Worm (Caenorhabditis elegans) whole organism, L3 larva: ENCODE data around the gene ech-6.
A peak's percentile ranks its signal among the peaks of the same experiment; 100 is the strongest.

Experiments
- aly-2 ChIP-seq: fragments of 150-350 bp; optimal IDR thresholded peaks from 2 replicates; lab custom pipeline; 2014; ENCODE audit warnings: missing biosample characterization, missing genetic modification characterization
- ceh-28 ChIP-seq: fragments of 150-350 bp; optimal IDR thresholded peaks from 2 replicates; lab custom pipeline; 2014; ENCODE audit warnings: missing biosample characterization, missing genetic modification reagents, missing genetic modification characterization
- ceh-82 ChIP-seq: fragments of 150-350 bp; optimal IDR thresholded peaks from 2 replicates; lab custom pipeline; 2014; ENCODE audit warnings: missing biosample characterization, missing genetic modification characterization
- daf-12 ChIP-seq: fragments of 150-350 bp; optimal IDR thresholded peaks from 2 replicates; lab custom pipeline; 2014; ENCODE audit warnings: missing biosample characterization, missing genetic modification reagents, missing genetic modification characterization
- egl-5 ChIP-seq: fragments of 150-350 bp; optimal IDR thresholded peaks from 2 replicates; lab custom pipeline; 2017; ENCODE audit warnings: missing biosample characterization, missing genetic modification reagents, missing genetic modification characterization, inconsistent platforms
- elt-1 ChIP-seq: fragments of 150-350 bp; optimal IDR thresholded peaks from 2 replicates; lab custom pipeline; 2014; ENCODE audit warnings: missing biosample characterization, missing genetic modification characterization
- elt-2 ChIP-seq: sonication (generic microtip); optimal IDR thresholded peaks from 2 replicates; lab custom pipeline; 2016; ENCODE audit warnings: missing genetic modification reagents, mild to moderate bottlenecking, missing genetic modification characterization, missing compliant biosample characterization
- elt-3 ChIP-seq, 3 experiments: fragments of 150-350 bp in 1 of 3; sonication (generic microtip) in 2 of 3; optimal IDR thresholded peaks; 2 replicates in 2 of 3; 4 replicates in 1 of 3; lab custom pipeline; 2014 to 2017; ENCODE audit warnings: missing biosample characterization in 3 of 3, missing genetic modification characterization in 3 of 3
- eor-1 ChIP-seq, 2 experiments: fragments of 150-350 bp; optimal IDR thresholded peaks; 2 replicates each; lab custom pipeline; 2014 to 2018; ENCODE audit warnings: missing biosample characterization in 2 of 2, missing genetic modification characterization in 2 of 2
- fkh-10 ChIP-seq: sonication (generic microtip); optimal IDR thresholded peaks from 2 replicates; lab custom pipeline; 2017; ENCODE audit warnings: missing biosample characterization, missing genetic modification reagents, missing genetic modification characterization
- jun-1 ChIP-seq: fragments of 150-350 bp; optimal IDR thresholded peaks from 2 replicates; lab custom pipeline; 2014; ENCODE audit warnings: missing biosample characterization, missing genetic modification reagents, missing genetic modification characterization
- lin-39 ChIP-seq: fragments of 150-350 bp; optimal IDR thresholded peaks from 2 replicates; lab custom pipeline; 2018; ENCODE audit warnings: missing biosample characterization, missing genetic modification reagents, missing genetic modification characterization
- lsy-12 ChIP-seq: sonication (generic microtip); optimal IDR thresholded peaks from 2 replicates; lab custom pipeline; 2016; ENCODE audit warnings: mild to moderate bottlenecking, missing genetic modification characterization, missing compliant biosample characterization
- mml-1 ChIP-seq: fragments of 150-350 bp; sonication (generic microtip); optimal IDR thresholded peaks from 3 replicates; lab custom pipeline; 2014; ENCODE audit warnings: missing biosample characterization, missing genetic modification characterization
- nfya-1 ChIP-seq: sonication (generic microtip); optimal IDR thresholded peaks from 2 replicates; lab custom pipeline; 2017; ENCODE audit warnings: missing genetic modification characterization, mild to moderate bottlenecking, missing compliant biosample characterization, antibody characterized with exemption, moderate library complexity; ENCODE audit not compliant: insufficient read depth
- nhr-23 ChIP-seq: fragments of 150-350 bp; optimal IDR thresholded peaks from 2 replicates; lab custom pipeline; 2014; ENCODE audit warnings: missing biosample characterization, missing genetic modification reagents, missing genetic modification characterization
- nhr-25 ChIP-seq: sonication (generic microtip); optimal IDR thresholded peaks from 2 replicates; lab custom pipeline; 2017; ENCODE audit warnings: missing biosample characterization, missing genetic modification characterization
- nhr-43 ChIP-seq: sonication (generic microtip); optimal IDR thresholded peaks from 2 replicates; lab custom pipeline; 2016; ENCODE audit warnings: mild to moderate bottlenecking, missing genetic modification characterization, missing compliant biosample characterization; ENCODE audit not compliant: poor library complexity, severe bottlenecking
- nhr-67 ChIP-seq: fragments of 150-350 bp; optimal IDR thresholded peaks from 2 replicates; lab custom pipeline; 2014; ENCODE audit warnings: missing biosample characterization, missing genetic modification characterization
- nhr-77 ChIP-seq: fragments of 150-350 bp; optimal IDR thresholded peaks from 2 replicates; lab custom pipeline; 2014; ENCODE audit warnings: missing biosample characterization, missing genetic modification characterization
- pha-4 ChIP-seq: fragments of 150-350 bp; optimal IDR thresholded peaks from 2 replicates; lab custom pipeline; 2014; ENCODE audit warnings: missing biosample characterization, missing genetic modification reagents, missing genetic modification characterization
- pqm-1 ChIP-seq: fragments of 150-350 bp; optimal IDR thresholded peaks from 2 replicates; lab custom pipeline; 2017; ENCODE audit warnings: missing biosample characterization, missing genetic modification characterization, inconsistent platforms
- sea-2 ChIP-seq: fragments of 150-350 bp; sonication (generic microtip); optimal IDR thresholded peaks from 4 replicates; lab custom pipeline; 2014; ENCODE audit warnings: missing biosample characterization, missing genetic modification reagents, missing genetic modification characterization
- tbx-2 ChIP-seq: sonication (generic microtip); optimal IDR thresholded peaks from 2 replicates; lab custom pipeline; 2016; ENCODE audit warnings: mild to moderate bottlenecking, missing genetic modification characterization, missing compliant biosample characterization
- unc-39 ChIP-seq: sonication (generic microtip); optimal IDR thresholded peaks from 4 replicates; lab custom pipeline; 2017; ENCODE audit warnings: missing biosample characterization, missing genetic modification characterization
- ztf-11 ChIP-seq: fragments of 150-350 bp; optimal IDR thresholded peaks from 2 replicates; lab custom pipeline; 2014; ENCODE audit warnings: missing biosample characterization, missing genetic modification characterization

The ech-6 gene

DNA sequence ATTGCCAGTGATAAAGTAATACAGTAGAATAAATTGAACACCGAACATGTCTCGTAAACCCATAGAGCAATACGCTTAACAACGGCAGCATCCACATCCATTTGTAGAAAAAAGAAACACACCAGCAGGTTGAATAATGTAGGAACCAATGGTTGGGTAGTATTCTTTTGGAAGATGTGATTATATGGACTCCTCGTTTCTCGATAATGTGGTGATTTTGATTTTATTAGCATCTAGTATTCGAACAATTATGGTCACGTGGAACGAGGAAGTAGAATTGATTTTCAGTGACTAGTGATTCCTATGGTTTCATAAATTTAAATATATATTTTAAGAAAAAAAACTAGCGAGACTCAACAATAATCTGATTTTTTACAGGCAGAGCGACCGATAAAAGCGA, 43.8 kb upstream of the ech-6 start, which contains the start of gene srxa-10:
Gene srxa-10, minus strand, starts transcription at position 101 of the 400 bp plus-strand sequence.
- TF ChIP-seq mml-1 (tag; lab: Kevin White, UChicago) (no peak), fkh-10 (GFP tag; lab: Kevin White, UChicago) (no peak), nhr-67 (tag; lab: Kevin White, UChicago) (no peak), egl-5 (no peak), elt-1 (tag; lab: Kevin White, UChicago) (no peak), elt-2 (no peak)

DNA sequence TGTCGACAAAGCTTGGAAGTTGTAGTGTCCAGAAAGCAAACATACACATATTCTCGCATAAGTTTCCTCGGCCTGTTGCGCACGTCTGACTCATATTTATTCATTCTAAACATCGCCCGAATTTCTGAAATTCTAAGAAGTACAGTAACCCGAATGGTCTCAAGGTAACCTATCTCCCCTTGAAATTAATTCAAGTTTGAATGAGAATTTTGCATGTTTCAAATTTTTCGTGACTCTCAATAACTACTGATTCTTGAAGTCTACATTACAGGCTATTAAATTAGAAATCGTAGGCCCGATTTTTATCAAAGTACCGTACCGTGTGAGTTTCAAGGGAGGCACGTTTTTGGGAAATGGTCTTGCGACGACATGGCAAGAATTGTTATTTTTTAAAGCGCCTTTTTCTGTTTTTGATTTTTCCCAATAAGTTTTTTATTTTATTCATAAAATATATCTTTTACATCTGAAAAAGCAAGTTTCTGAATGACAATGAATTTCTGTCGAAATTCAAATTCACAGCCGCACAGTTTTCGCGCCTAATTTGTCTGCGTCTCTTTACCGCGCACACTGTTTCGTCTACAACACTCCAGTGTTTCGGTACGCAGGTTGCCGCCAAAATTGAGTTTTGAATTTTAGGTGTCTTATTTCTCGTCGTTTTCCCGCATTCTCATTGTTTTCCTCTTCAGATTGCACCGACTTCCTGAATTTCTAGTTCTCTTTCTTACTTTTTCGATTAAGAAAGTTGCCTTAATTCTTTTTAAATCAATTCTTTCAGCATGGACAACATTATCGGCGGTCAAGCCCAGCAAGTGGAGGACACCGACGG, 41.1 kb upstream of the ech-6 start, which contains the start of the genes R10E11.9 and mcm-6:
Gene R10E11.9, minus strand, starts transcription at position 51 of the 826 bp plus-strand sequence.
Gene mcm-6, plus strand, starts transcription at position 776 of the 826 bp plus-strand sequence.
- TF ChIP-seq nhr-25 (tag; lab: Kevin White, UChicago) (peak; percentile 72), ztf-11 (no peak), lin-39 (tag; lab: Kevin White, UChicago) (no peak), nfya-1 (tag; lab: Kevin White, UChicago) (peak; percentile 18), sea-2 (no peak), daf-12 (no peak)

DNA sequence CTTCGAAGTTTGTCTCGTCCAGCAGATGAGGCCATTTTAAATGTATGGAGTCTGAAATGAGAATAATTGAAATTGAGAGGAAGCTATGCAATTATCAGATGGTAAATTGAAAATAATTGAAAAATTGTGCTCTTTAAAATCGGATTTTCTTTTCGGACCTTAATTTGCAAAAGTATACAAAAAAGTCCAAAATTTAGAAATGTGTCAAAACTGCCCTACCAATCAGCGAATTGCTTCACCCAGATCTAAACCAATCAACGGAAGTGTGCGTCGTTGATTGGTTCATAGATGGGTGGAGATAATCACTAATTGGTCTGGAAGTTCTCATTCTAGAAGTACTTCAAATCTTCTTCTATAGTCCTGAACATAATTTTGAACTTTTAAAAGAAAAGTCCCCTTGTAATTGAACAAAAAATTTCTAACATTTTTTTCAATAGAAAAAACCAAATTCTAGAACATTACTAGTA, 37.0 kb upstream of the ech-6 start, which contains the start of gene R10E11.5:
Gene R10E11.5, minus strand, starts transcription at position 51 of the 467 bp plus-strand sequence.
- TF ChIP-seq nfya-1 (tag; lab: Kevin White, UChicago): peak; percentile 70
- no peak for TF ChIP-seq pqm-1 (tag; lab: Kevin White, UChicago)

DNA sequence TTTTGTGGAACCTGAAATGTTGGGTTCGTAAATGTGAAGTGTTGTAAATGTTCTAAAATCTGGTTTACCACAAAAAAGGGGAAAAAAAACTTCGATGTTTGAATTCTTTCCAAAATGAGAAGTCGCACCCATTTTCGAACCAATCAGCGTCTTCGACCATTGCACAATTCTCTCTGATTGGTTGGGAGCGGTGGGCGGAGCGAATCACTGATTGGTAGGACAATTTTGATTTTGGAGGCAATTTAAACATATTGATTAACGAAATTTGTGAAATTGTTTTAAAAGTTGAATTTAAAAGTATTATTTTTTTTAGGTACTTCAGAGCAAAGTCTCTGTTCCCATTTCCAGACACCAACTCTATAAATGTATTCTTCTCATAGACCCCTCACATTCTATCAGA, 36.4 kb upstream of the ech-6 start:
- TF ChIP-seq nfya-1 (tag; lab: Kevin White, UChicago) (peak; percentile 83), aly-2 (tag; lab: Kevin White, UChicago) (no peak)
- TF ChIP-seq, all 47 proteins: peak for 1

DNA sequence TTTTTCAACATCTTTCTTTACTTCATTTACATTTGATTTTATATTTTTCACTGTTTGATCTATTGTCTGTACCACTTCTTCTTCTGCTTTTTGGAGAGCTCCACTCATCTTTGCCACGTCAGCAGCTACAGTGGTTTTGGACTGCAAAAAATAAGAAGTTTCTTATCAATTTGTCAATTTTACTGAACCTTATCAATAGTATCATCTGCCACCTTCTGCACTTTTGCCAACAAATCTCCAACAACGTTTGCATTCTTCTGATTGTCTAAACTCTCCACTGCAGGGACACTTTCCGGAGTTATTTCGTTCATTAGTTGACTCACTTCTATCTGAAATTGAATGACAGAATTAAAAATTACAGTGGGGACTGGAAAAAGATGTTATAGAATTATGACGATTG, 34.1 kb upstream of the ech-6 start:
- peak; percentile 90 for TF ChIP-seq pqm-1 (tag; lab: Kevin White, UChicago)
- no peak for TF ChIP-seq ceh-28 (tag; lab: Kevin White, UChicago)
- TF ChIP-seq pha-4: peak; percentile 37
- TF ChIP-seq unc-39 (tag; lab: Kevin White, UChicago): no peak
- TF ChIP-seq eor-1 (tag; optimal IDR thresholded peaks at IDR 0.05; lab: Kevin White, UChicago): no peak
- peak; percentile 84 for TF ChIP-seq elt-2

DNA sequence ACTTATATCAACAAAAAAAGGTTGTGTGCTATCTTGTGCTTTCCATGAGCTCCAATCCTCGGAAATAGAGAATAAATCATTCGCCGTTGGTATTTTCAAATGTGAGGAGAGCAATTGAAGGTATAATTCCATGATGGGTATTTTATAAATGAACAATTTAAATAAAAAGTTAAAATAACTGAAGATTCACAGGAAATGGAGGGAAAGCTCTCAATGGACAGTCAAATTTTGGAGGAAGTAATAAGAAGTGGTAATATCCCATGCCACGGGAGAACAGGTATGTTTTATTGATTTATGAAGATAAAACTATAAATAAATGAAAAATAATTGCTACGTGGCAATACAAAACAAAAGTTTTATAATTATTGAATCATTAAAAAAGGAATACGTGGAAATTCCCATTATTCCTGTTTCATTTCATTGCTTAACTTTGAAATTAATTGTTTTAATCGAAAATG, 30.5 kb upstream of the ech-6 start:
- TF ChIP-seq aly-2 (tag; lab: Kevin White, UChicago): peak; percentile 65
- peak; percentile 21 for TF ChIP-seq nhr-23
- TF ChIP-seq ceh-28 (tag; lab: Kevin White, UChicago): peak; percentile 22
- peak; percentile 63 for TF ChIP-seq lsy-12
- TF ChIP-seq jun-1 (tag; lab: Kevin White, UChicago): peak; percentile 23
- TF ChIP-seq eor-1 (tag; optimal IDR thresholded peaks at IDR 0.05; lab: Kevin White, UChicago): no peak
- peak; percentile 27 for TF ChIP-seq nhr-77
- no peak for TF ChIP-seq elt-3 (tag; optimal IDR thresholded peaks at IDR 0.05; lab: Kevin White, UChicago)
- no peak for TF ChIP-seq pha-4
- peak; percentile 28 for TF ChIP-seq tbx-2 (tag; lab: Kevin White, UChicago)
- no peak for TF ChIP-seq pqm-1 (tag; lab: Kevin White, UChicago)
- peak; percentile 8 for TF ChIP-seq ceh-82
- TF ChIP-seq elt-2: peak; percentile 24
- TF ChIP-seq nhr-43 (tag; lab: Kevin White, UChicago): peak; percentile 33
- TF ChIP-seq, all 47 proteins: peak for 10
